Fruit fly (Drosophila melanogaster): ENCODE results near the gene CG7720.
A peak's percentile ranks its signal among the peaks of the same experiment; 100 is the strongest.

Gene CG7720

DNA sequence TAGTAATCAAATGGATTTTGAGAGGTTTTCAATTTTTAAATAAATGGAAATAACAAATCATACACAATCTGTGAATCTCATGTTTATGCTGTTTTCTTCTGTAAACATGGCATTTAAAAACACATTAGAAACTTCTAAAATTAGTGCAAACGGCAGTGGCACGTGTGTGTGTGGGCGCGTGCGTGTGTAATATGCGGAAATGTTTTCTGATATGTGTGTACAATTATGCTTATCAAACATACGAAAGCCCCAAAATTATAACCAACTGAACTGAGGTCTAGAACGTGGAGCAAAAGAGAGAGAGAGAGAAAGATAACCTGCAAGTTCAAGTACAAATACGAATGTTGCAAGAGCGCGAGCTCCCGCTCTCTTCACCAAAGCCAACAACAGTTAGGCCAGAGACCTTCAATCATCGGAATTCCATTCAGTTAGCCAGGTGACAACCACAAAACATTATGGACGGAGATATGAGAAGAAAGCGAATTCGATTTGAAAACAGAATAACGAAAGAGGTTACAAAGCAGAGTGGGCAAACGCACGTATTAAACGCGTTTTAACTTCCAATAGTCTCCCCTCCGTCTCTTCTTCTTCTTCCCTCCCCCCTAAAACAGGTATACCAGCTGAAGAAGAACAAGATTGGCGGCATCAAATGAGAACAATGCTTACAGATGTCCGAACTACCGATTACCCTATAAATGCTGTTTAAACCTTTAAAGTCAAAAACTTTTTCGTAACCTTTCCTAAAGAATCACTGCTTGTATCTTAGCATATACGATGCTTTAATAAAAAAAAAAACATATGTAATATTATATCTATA, 53.7 kb downstream of the CG7720 start:
- TF ChIP-seq Hr83 (GFP tag; optimal IDR thresholded peaks at IDR 0.05; ENCODE audit: poor library complexity, severe bottlenecking) (no peak), Abd-B (GFP tag; optimal IDR thresholded peaks at IDR 0.05) (no peak), Vsx2 (GFP tag; optimal IDR thresholded peaks at IDR 0.05; ENCODE audit: partially characterized antibody) (peak; percentile 72), brk (GFP tag; optimal IDR thresholded peaks at IDR 0.05) (peak; percentile 94), CG9705 (GFP tag; optimal IDR thresholded peaks at IDR 0.05) (peak; percentile 89), dl (GFP tag; optimal IDR thresholded peaks at IDR 0.05; ENCODE audit: insufficient read depth in 1 of 2, partially characterized antibody in 2 of 2) (no peak), Hr78 (GFP tag; optimal IDR thresholded peaks at IDR 0.05) (no peak), Myc (optimal IDR thresholded peaks at IDR 0.05) (no peak), Sp1 (GFP tag; optimal IDR thresholded peaks at IDR 0.05) (peak; percentile 98), jim (GFP tag; optimal IDR thresholded peaks at IDR 0.05) (no peak), sage (GFP tag; optimal IDR thresholded peaks at IDR 0.05) (peak; percentile 95), Dfd (GFP tag; optimal IDR thresholded peaks at IDR 0.05) (no peak), sv (GFP tag; optimal IDR thresholded peaks at IDR 0.05) (peak; percentile 91), Dif (GFP tag; optimal IDR thresholded peaks at IDR 0.05; ENCODE audit: partially characterized antibody) (peak; percentile 25), Jra (GFP tag; optimal IDR thresholded peaks at IDR 0.05) (peak; percentile 68), N (GFP tag; optimal IDR thresholded peaks at IDR 0.05) (no peak), dmrt93B (GFP tag; optimal IDR thresholded peaks at IDR 0.05) (peak; percentile 92), pan (optimal IDR thresholded peaks at IDR 0.05) (no peak), Mio (GFP tag; optimal IDR thresholded peaks at IDR 0.05) (peak; percentile 61), usp (GFP tag; optimal IDR thresholded peaks at IDR 0.05) (no peak), Rel (GFP tag; optimal IDR thresholded peaks at IDR 0.05) (peak; percentile 91), Rel (tag; optimal IDR thresholded peaks at IDR 0.05) (peak; percentile 75), br (GFP tag; optimal IDR thresholded peaks at IDR 0.05) (peak; percentile 92), GATAd (GFP tag; optimal IDR thresholded peaks at IDR 0.05) (peak; percentile 76), ey (GFP tag; optimal IDR thresholded peaks at IDR 0.05) (peak; percentile 94), dsf (GFP tag; optimal IDR thresholded peaks at IDR 0.05; ENCODE audit: borderline replicate concordance) (peak; percentile 83), tai (GFP tag; optimal IDR thresholded peaks at IDR 0.05) (no peak), Hnf4 (GFP tag; optimal IDR thresholded peaks at IDR 0.05) (peak; percentile 92), woc (GFP tag; optimal IDR thresholded peaks at IDR 0.05) (peak; percentile 92), foxo (GFP tag; optimal IDR thresholded peaks at IDR 0.05) (peak; percentile 77 to 97), HLH106 (tag; optimal IDR thresholded peaks at IDR 0.05) (peak; percentile 98), psq (GFP tag; optimal IDR thresholded peaks at IDR 0.05) (peak; percentile 97), CG32264 (GFP tag; optimal IDR thresholded peaks at IDR 0.05) (peak; percentile 90), fru (GFP tag; optimal IDR thresholded peaks at IDR 0.05) (peak; percentile 95), rgr (GFP tag; optimal IDR thresholded peaks at IDR 0.05) (peak; percentile 98), OdsH (GFP tag; optimal IDR thresholded peaks at IDR 0.05) (peak; percentile 98), lola (GFP tag; optimal IDR thresholded peaks at IDR 0.05) (no peak), h (GFP tag; optimal IDR thresholded peaks at IDR 0.05) (peak; percentile 97), CrebA (GFP tag; optimal IDR thresholded peaks at IDR 0.05; ENCODE audit: borderline replicate concordance) (no peak)
